Worm (Caenorhabditis elegans) whole organism, L1 larva: ENCODE measurements around the gene F40F8.3.

Experiments used
- blmp-1 ChIP-seq: fragments of 150-350 bp; optimal IDR thresholded peaks from 2 replicates; lab custom pipeline; 2014; ENCODE audit warnings: missing biosample characterization, missing genetic modification characterization
- lin-35 ChIP-seq, 2 experiments: fragments of 150-350 bp; optimal IDR thresholded peaks; 2 replicates each; lab custom pipeline; 2014; ENCODE audit warnings: missing biosample characterization in 2 of 2, missing genetic modification characterization in 2 of 2, missing genetic modification reagents in 2 of 2
- lsy-2 ChIP-seq, 2 experiments: fragments of 150-350 bp; optimal IDR thresholded peaks; 2 replicates each; lab custom pipeline; 2014; ENCODE audit warnings: missing biosample characterization in 2 of 2, missing genetic modification characterization in 2 of 2
- pqm-1 ChIP-seq: sonication (generic microtip); optimal IDR thresholded peaks from 3 replicates; lab custom pipeline; 2017; ENCODE audit warnings: missing biosample characterization, missing genetic modification characterization
- skn-1 ChIP-seq: fragments of 150-350 bp; optimal IDR thresholded peaks from 2 replicates; lab custom pipeline; 2014; ENCODE audit warnings: missing biosample characterization, missing genetic modification characterization
- snu-23 ChIP-seq: sonication (generic microtip); optimal IDR thresholded peaks from 2 replicates; lab custom pipeline; 2016; ENCODE audit warnings: missing genetic modification characterization, missing compliant biosample characterization

DNA sequence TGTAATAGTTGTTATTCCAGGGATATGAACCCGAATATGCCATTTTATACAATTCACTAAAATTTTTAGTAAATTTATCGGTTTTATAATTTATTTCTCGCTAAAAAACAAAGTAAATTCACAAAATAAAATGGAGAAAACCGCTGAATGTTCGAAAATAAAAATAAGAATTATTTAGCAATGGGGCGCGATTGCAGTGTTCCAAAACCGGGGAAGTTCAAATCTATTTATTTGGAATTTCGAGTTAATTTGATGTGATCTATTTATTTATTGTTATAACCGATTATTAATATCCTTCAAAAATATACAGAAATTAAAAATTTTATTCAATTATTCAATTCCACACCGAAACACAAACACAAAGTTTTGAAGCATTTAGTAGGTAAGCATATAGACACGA lies 3.5 kb downstream of the F40F8.3 start, which contains the start of gene F40F8.11:
- TF ChIP-seq blmp-1 (peak; percentile 35), lsy-2 (tag; optimal IDR thresholded peaks at IDR 0.05; lab: Kevin White, UChicago) (peak; percentile 66 to 78), pqm-1 (no peak), skn-1 (tag; lab: Kevin White, UChicago) (peak; percentile 57), lin-35 (GFP tag; optimal IDR thresholded peaks at IDR 0.05; lab: Kevin White, UChicago) (peak; percentile 89 to 95), snu-23 (peak; percentile 55)
